Worm (Caenorhabditis elegans): ENCODE measurements around the gene D2023.6.
A peak's percentile ranks its signal among the peaks of the same experiment; 100 is the strongest.

The D2023.6 gene

ce11 chrV:11782809-11783440 is 44.2 kb upstream of the D2023.6 start, which contains the start of gene F55A11.11 (continued):
- TF ChIP-seq Y48G9A.11 (GFP tag; IDR thresholded peaks at IDR 0.05) (peak; percentile 91), Y5F2A.4 (GFP tag; optimal IDR thresholded peaks at IDR 0.05) (peak; percentile 93), F49E8.2 (tag; optimal IDR thresholded peaks at IDR 0.05; ENCODE audit: borderline replicate concordance) (peak; percentile 87), ama-1 (optimal IDR thresholded peaks at IDR 0.05) (peak; percentile 65), unc-39 (tag; optimal IDR thresholded peaks at IDR 0.05) (no peak), ztf-11 (tag; optimal IDR thresholded peaks at IDR 0.05) (no peak), ZK546.5 (tag; optimal IDR thresholded peaks at IDR 0.05) (no peak), zag-1 (tag; optimal IDR thresholded peaks at IDR 0.05) (no peak), lin-13 (GFP tag; optimal IDR thresholded peaks at IDR 0.05) (peak; percentile 87), arid-1 (GFP tag; conservative IDR thresholded peaks at IDR 0.05) (peak; percentile 94), gei-8 (GFP tag; optimal IDR thresholded peaks at IDR 0.05) (peak; percentile 95), hlh-30 (tag; optimal IDR thresholded peaks at IDR 0.05; ENCODE audit: insufficient read depth) (peak; percentile 64), unc-62 (GFP tag; optimal IDR thresholded peaks at IDR 0.05 in 1 of 2) (peak in 1 of 2 experiments; percentile 95), unc-62 (tag; optimal IDR thresholded peaks at IDR 0.05) (no peak), daf-12 (tag; optimal IDR thresholded peaks at IDR 0.05) (no peak), daf-16 (GFP tag; optimal IDR thresholded peaks at IDR 0.05) (peak; percentile 77 to 97), daf-16 (tag; optimal IDR thresholded peaks at IDR 0.05) (peak; percentile 71), sdz-12 (GFP tag; optimal IDR thresholded peaks at IDR 0.05) (peak; percentile 96), fos-1 (tag; optimal IDR thresholded peaks at IDR 0.05) (no peak), php-3 (GFP tag; IDR thresholded peaks at IDR 0.05) (peak; percentile 93), D1046.2 (GFP tag; IDR thresholded peaks at IDR 0.05) (peak; percentile 93), egl-43 (GFP tag; IDR thresholded peaks at IDR 0.05) (peak; percentile 99), R02D3.7 (tag; optimal IDR thresholded peaks at IDR 0.05) (peak; percentile 38), tra-1 (GFP tag; IDR thresholded peaks at IDR 0.05) (peak; percentile 94), F44E2.7 (GFP tag; IDR thresholded peaks at IDR 0.05) (peak; percentile 98), fkh-10 (GFP tag; optimal IDR thresholded peaks at IDR 0.05) (no peak), ceh-28 (tag; optimal IDR thresholded peaks at IDR 0.05) (no peak), lir-3 (tag; optimal IDR thresholded peaks at IDR 0.05) (peak; percentile 83), F10B5.3 (tag; optimal IDR thresholded peaks at IDR 0.05) (peak; percentile 76), spr-3 (GFP tag; optimal IDR thresholded peaks at IDR 0.05) (peak; percentile 79)

ce11 chrV:11787258-11787657 is 39.9 kb upstream of the D2023.6 start, which contains the start of gene F55A11.7:
F55A11.7 (minus strand) TSS chrV:11787443.
- TF ChIP-seq hif-1 (tag; optimal IDR thresholded peaks at IDR 0.05) (no peak), lim-7 (GFP tag; IDR thresholded peaks at IDR 0.05) (no peak), T26A8.4 (GFP tag; IDR thresholded peaks at IDR 0.05) (no peak), Y105C5A.15 (GFP tag; IDR thresholded peaks at IDR 0.05) (no peak), ceh-28 (tag; optimal IDR thresholded peaks at IDR 0.05) (no peak), tra-1 (GFP tag; IDR thresholded peaks at IDR 0.05) (no peak), lin-38 (GFP tag; IDR thresholded peaks at IDR 0.05) (no peak), snpc-1.2 (GFP tag; IDR thresholded peaks at IDR 0.05) (no peak)

ce11 chrV:11787742-11788238 is 39.4 kb upstream of the D2023.6 start, which contains the start of gene F55A11.8:
F55A11.8 (plus strand) TSS chrV:11788188.
- TF ChIP-seq lin-38 (GFP tag; IDR thresholded peaks at IDR 0.05) (0 out of 2 replicates have a peak, but pooled peaks have one; percentile 17), mxl-3 (GFP tag; optimal IDR thresholded peaks at IDR 0.05) (no peak)
